Fruit fly (Drosophila melanogaster) whole organism, prepupa: ENCODE results near the gene Ptpmeg2.

Experiments used
- Smox ChIP-seq: fragments of 200-800 bp; sonication (Bioruptor generic); optimal IDR thresholded peaks from 3 replicates; lab custom pipeline; 2016; ENCODE audit warnings: missing biosample characterization, missing genetic modification characterization
- fkh ChIP-seq: fragments of 200-800 bp; sonication (Bioruptor generic); optimal IDR thresholded peaks from 3 replicates; lab custom pipeline; 2017; ENCODE audit warnings: missing biosample characterization, mild to moderate bottlenecking, missing genetic modification characterization, moderate library complexity

- TF ChIP-seq Smox (GFP tag; lab: Kevin White, UChicago) (no peak), fkh (GFP tag; lab: Kevin White, UChicago) (no peak)
Observed at dm6 chrX:9580544-9580943, 78.4 kb downstream of the Ptpmeg2 start.
